Worm (Caenorhabditis elegans) whole organism, L4/young adult: ENCODE results near the gene arrd-26.

ENCODE experiments used
- W03F9.2 ChIP-seq: fragments of 150-350 bp; optimal IDR thresholded peaks from 2 replicates; lab custom pipeline; 2014; ENCODE audit warnings: missing biosample characterization, missing genetic modification characterization
- him-1 ChIP-seq: sonication (generic microtip); optimal IDR thresholded peaks from 2 replicates; lab custom pipeline; 2016; ENCODE audit warnings: missing genotype, missing genetic modification reagents, missing genetic modification characterization, missing compliant biosample characterization

ce11 chrIV:2080340-2080739 lies 14.3 kb downstream of the arrd-26 start:
- TF ChIP-seq him-1 (tag; lab: Kevin White, UChicago) = no peak
- no peak for TF ChIP-seq W03F9.2 (tag; lab: Kevin White, UChicago)
